Worm (Caenorhabditis elegans) whole organism, mixed stage, embryonic: Measurements from ENCODE around the gene ZK822.9.
A peak's percentile ranks its signal among the peaks of the same experiment; 100 is the strongest.

ENCODE experiments used
- M03D4.4 ChIP-seq: sonication (generic microtip); optimal IDR thresholded peaks from 2 replicates; lab custom pipeline; 2017; ENCODE audit warnings: mild to moderate bottlenecking, missing genetic modification characterization, missing compliant biosample characterization
- bed-3 ChIP-seq: fragments of 200-800 bp; sonication (Bioruptor generic); optimal IDR thresholded peaks from 3 replicates; lab custom pipeline; 2018; ENCODE audit warnings: mild to moderate bottlenecking, missing genetic modification characterization, moderate library complexity, missing compliant biosample characterization
- blmp-1 ChIP-seq: fragments of 150-350 bp; optimal IDR thresholded peaks from 2 replicates; lab custom pipeline; 2014; ENCODE audit warnings: missing biosample characterization, missing genetic modification characterization
- ceh-39 ChIP-seq: fragments of 150-350 bp; optimal IDR thresholded peaks from 2 replicates; lab custom pipeline; 2014; ENCODE audit warnings: missing biosample characterization, missing genetic modification characterization
- ceh-43 ChIP-seq: fragments of 200-800 bp; sonication (Bioruptor generic); optimal IDR thresholded peaks from 2 replicates; lab custom pipeline; 2018; ENCODE audit warnings: mild to moderate bottlenecking, missing genetic modification characterization, moderate library complexity, missing compliant biosample characterization
- ceh-83 ChIP-seq: fragments of 200-800 bp; sonication (Bioruptor generic); optimal IDR thresholded peaks from 2 replicates; lab custom pipeline; 2018; ENCODE audit warnings: mild to moderate bottlenecking, missing genetic modification characterization, missing compliant biosample characterization
- ces-1 ChIP-seq: fragments of 150-350 bp; optimal IDR thresholded peaks from 2 replicates; lab custom pipeline; 2014; ENCODE audit warnings: missing biosample characterization, missing genetic modification reagents, missing genetic modification characterization
- cnd-1 ChIP-seq: fragments of 200-800 bp; sonication (Bioruptor generic); optimal IDR thresholded peaks from 2 replicates; lab custom pipeline; 2018; ENCODE audit warnings: mild to moderate bottlenecking, missing genetic modification characterization, missing compliant biosample characterization
- drap-1 ChIP-seq: fragments of 200-800 bp; sonication (Bioruptor generic); optimal IDR thresholded peaks from 3 replicates; lab custom pipeline; 2018; ENCODE audit warnings: mild to moderate bottlenecking, missing genetic modification characterization, missing compliant biosample characterization
- elt-1 ChIP-seq: sonication (generic microtip); optimal IDR thresholded peaks from 2 replicates; lab custom pipeline; 2017; ENCODE audit warnings: missing genetic modification characterization, mild to moderate bottlenecking, missing compliant biosample characterization, antibody characterized with exemption, moderate library complexity, borderline replicate concordance; ENCODE audit not compliant: insufficient read depth
- elt-3 ChIP-seq: fragments of 150-350 bp; optimal IDR thresholded peaks from 2 replicates; lab custom pipeline; 2014; ENCODE audit warnings: missing biosample characterization, missing genetic modification characterization
- flh-1 ChIP-seq: fragments of 200-800 bp; sonication (Bioruptor generic); optimal IDR thresholded peaks from 2 replicates; lab custom pipeline; 2018; ENCODE audit warnings: mild to moderate bottlenecking, missing genetic modification characterization, moderate library complexity, missing compliant biosample characterization
- ham-2 ChIP-seq: fragments of 200-800 bp; sonication (Bioruptor generic); optimal IDR thresholded peaks from 2 replicates; lab custom pipeline; 2018; ENCODE audit warnings: mild to moderate bottlenecking, missing genetic modification characterization, missing compliant biosample characterization
- hlh-1 ChIP-seq: fragments of 150-350 bp; optimal IDR thresholded peaks from 2 replicates; lab custom pipeline; 2014; ENCODE audit warnings: missing biosample characterization, missing genetic modification reagents, missing genetic modification characterization
- lin-13 ChIP-seq: fragments of 150-350 bp; optimal IDR thresholded peaks from 2 replicates; lab custom pipeline; 2014; ENCODE audit warnings: missing biosample characterization, missing genetic modification characterization
- lin-32 ChIP-seq: fragments of 200-800 bp; sonication (Bioruptor generic); optimal IDR thresholded peaks from 2 replicates; lab custom pipeline; 2018; ENCODE audit warnings: mild to moderate bottlenecking, missing genetic modification characterization, missing compliant biosample characterization
- lsy-2 ChIP-seq: fragments of 150-350 bp; optimal IDR thresholded peaks from 2 replicates; lab custom pipeline; 2014; ENCODE audit warnings: missing biosample characterization, missing genetic modification characterization
- mab-5 ChIP-seq: fragments of 150-350 bp; optimal IDR thresholded peaks from 2 replicates; lab custom pipeline; 2014; ENCODE audit warnings: missing biosample characterization, missing genetic modification characterization
- mep-1 ChIP-seq: fragments of 150-350 bp; optimal IDR thresholded peaks from 2 replicates; lab custom pipeline; 2017; ENCODE audit warnings: missing biosample characterization, missing genetic modification reagents, missing genetic modification characterization, inconsistent platforms
- mls-2 ChIP-seq: sonication (generic microtip); optimal IDR thresholded peaks from 2 replicates; lab custom pipeline; 2016; ENCODE audit warnings: mild to moderate bottlenecking, missing genetic modification characterization, moderate library complexity, missing compliant biosample characterization
- nhr-12 ChIP-seq: fragments of 150-350 bp; optimal IDR thresholded peaks from 2 replicates; lab custom pipeline; 2014; ENCODE audit warnings: missing biosample characterization, missing genetic modification characterization
- nhr-2 ChIP-seq: fragments of 150-350 bp; optimal IDR thresholded peaks from 2 replicates; lab custom pipeline; 2014; ENCODE audit warnings: missing biosample characterization, missing genetic modification characterization
- nhr-237 ChIP-seq: fragments of 150-350 bp; optimal IDR thresholded peaks from 2 replicates; lab custom pipeline; 2014; ENCODE audit warnings: missing biosample characterization, missing genetic modification characterization
- nhr-28 ChIP-seq: fragments of 150-350 bp; optimal IDR thresholded peaks from 2 replicates; lab custom pipeline; 2014; ENCODE audit warnings: missing biosample characterization, missing genetic modification characterization
- nhr-76 ChIP-seq: sonication (generic microtip); optimal IDR thresholded peaks from 2 replicates; lab custom pipeline; 2017; ENCODE audit warnings: missing biosample characterization, missing genetic modification characterization
- pha-4 ChIP-seq: fragments of 150-350 bp; optimal IDR thresholded peaks from 2 replicates; lab custom pipeline; 2018; ENCODE audit warnings: missing biosample characterization, missing genetic modification reagents, missing genetic modification characterization
- sem-2 ChIP-seq: fragments of 200-800 bp; sonication (Bioruptor generic); optimal IDR thresholded peaks from 2 replicates; lab custom pipeline; 2018; ENCODE audit warnings: mild to moderate bottlenecking, missing genetic modification characterization, missing compliant biosample characterization
- snpc-4 ChIP-seq: fragments of 150-350 bp; optimal IDR thresholded peaks from 2 replicates; lab custom pipeline; 2014; ENCODE audit warnings: missing biosample characterization, missing genetic modification characterization
- sptf-1 ChIP-seq: sonication (generic microtip); optimal IDR thresholded peaks from 2 replicates; lab custom pipeline; 2017; ENCODE audit warnings: mild to moderate bottlenecking, missing genetic modification characterization, moderate library complexity, missing compliant biosample characterization
- tbx-8 ChIP-seq: fragments of 200-800 bp; sonication (Bioruptor generic); optimal IDR thresholded peaks from 2 replicates; lab custom pipeline; 2018; ENCODE audit warnings: mild to moderate bottlenecking, missing genetic modification characterization, moderate library complexity, missing compliant biosample characterization
- unc-120 ChIP-seq: sonication (generic microtip); optimal IDR thresholded peaks from 2 replicates; lab custom pipeline; 2017; ENCODE audit warnings: missing genetic modification characterization, missing compliant biosample characterization; ENCODE audit not compliant: poor library complexity, severe bottlenecking
- unc-39 ChIP-seq: fragments of 150-350 bp; optimal IDR thresholded peaks from 2 replicates; lab custom pipeline; 2014; ENCODE audit warnings: missing biosample characterization, missing genetic modification characterization
- unc-62 ChIP-seq: fragments of 150-350 bp; optimal IDR thresholded peaks from 2 replicates; lab custom pipeline; 2014; ENCODE audit warnings: missing biosample characterization, missing genetic modification reagents, missing genetic modification characterization
- zip-8 ChIP-seq: fragments of 150-350 bp; optimal IDR thresholded peaks from 2 replicates; lab custom pipeline; 2014; ENCODE audit warnings: missing biosample characterization, missing genetic modification characterization
- ztf-11 ChIP-seq: fragments of 150-350 bp; optimal IDR thresholded peaks from 2 replicates; lab custom pipeline; 2014; ENCODE audit warnings: missing biosample characterization, missing genetic modification characterization

The ZK822.9 gene

DNA sequence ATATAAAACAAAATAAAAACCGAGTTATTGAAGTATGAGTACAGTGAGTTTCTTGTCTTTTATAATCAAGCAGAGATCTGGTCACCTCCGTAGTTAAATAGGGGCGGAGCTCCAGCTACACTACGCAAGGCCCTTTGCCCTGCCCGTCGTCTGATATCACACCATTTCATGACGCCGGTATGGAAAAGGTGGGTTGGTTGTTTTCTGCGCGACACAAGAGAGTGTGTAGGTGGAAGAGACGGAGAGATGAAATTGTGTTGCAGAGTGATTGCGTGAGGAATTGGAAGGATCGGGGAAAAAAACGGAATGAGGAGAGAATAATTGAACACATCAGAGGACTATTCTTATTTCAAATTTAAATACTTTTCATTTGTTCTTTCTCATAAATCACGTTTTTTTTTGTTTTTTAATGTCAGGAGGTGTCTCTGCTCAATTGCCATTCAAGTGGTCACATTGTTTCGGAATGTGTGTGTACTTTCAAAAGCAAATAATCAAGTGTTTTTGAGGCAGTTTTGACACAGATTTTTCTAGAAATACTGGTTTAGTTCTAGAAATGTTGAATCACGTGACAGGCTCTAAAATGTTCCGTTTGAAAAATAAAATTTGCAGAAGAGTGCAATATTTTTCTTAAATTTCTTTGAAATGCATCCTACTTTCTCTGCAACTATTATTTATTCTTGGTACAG is at the start of gene ZK822.9:
TSS of gene ZK822.9 (plus strand) at position 180 of the 686 bp plus-strand sequence.
- TF ChIP-seq unc-39 (no peak), nhr-12 (tag; lab: Kevin White, UChicago) (no peak), bed-3 (GFP tag; lab: Kevin White, UChicago) (no peak)

DNA sequence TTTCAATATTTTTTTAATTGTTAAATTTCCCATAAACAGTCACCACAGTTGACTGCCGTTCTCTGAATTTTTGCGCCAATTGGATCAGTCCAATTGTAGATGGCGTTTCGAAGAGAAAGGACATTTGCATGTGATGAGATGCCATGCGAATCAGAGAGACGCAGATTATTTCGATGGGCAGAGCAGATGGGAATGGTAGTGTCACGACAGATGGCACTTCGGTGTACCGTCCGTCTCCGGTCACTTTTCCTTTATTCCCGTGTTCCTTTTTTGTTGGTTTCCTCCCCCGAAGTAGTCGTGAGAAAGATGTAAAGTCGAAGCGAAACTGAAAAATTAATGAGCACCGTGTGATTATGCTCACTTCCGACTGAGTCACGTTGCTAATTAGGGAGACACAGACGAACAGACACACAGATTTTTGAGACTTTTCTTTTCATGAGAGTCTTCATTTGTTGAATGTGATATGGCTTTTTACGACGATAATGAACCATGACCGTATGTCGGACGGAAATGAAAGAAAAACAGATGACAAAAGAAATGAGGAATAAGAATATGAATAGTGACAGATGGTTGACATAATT is 48.0 kb upstream of the ZK822.9 start:
- peak; percentile 92 for TF ChIP-seq cnd-1 (tag; lab: Kevin White, UChicago)
- TF ChIP-seq M03D4.4 (tag; lab: Kevin White, UChicago), result no peak
- no peak for TF ChIP-seq nhr-237 (tag; lab: Kevin White, UChicago)
- no peak for TF ChIP-seq unc-120 (tag; lab: Kevin White, UChicago)
- peak; percentile 96 for TF ChIP-seq lin-32 (GFP tag; lab: Kevin White, UChicago)
- TF ChIP-seq sptf-1 (tag; lab: Kevin White, UChicago), result peak; percentile 29
- no peak for TF ChIP-seq snpc-4
- TF ChIP-seq tbx-8, result no peak
- no peak for TF ChIP-seq ham-2
- no peak for TF ChIP-seq bed-3 (GFP tag; lab: Kevin White, UChicago)
- TF ChIP-seq nhr-76 (tag; lab: Kevin White, UChicago), result no peak
- no peak for TF ChIP-seq ztf-11 (tag; lab: Kevin White, UChicago)
- TF ChIP-seq drap-1, result no peak
- no peak for TF ChIP-seq nhr-28 (tag; lab: Kevin White, UChicago)
- TF ChIP-seq nhr-12 (tag; lab: Kevin White, UChicago), result no peak
- no peak for TF ChIP-seq pha-4
- peak; percentile 95 for TF ChIP-seq nhr-2 (tag; lab: Kevin White, UChicago)
- peak; percentile 7 for TF ChIP-seq mls-2 (tag; lab: Kevin White, UChicago)
- peak; percentile 12 for TF ChIP-seq mep-1
- TF ChIP-seq ceh-43 (GFP tag; lab: Kevin White, UChicago), result no peak
- TF ChIP-seq ceh-39 (tag; lab: Kevin White, UChicago), result no peak
- no peak for TF ChIP-seq hlh-1
- no peak for TF ChIP-seq ceh-83 (GFP tag; lab: Kevin White, UChicago)
- no peak for TF ChIP-seq lsy-2
- TF ChIP-seq unc-39, result no peak
- no peak for TF ChIP-seq mab-5
- TF ChIP-seq blmp-1 (tag; lab: Kevin White, UChicago), result no peak
- TF ChIP-seq elt-3 (tag; lab: Kevin White, UChicago), result no peak
- no peak for TF ChIP-seq zip-8
- peak; percentile 49 for TF ChIP-seq ces-1 (GFP tag; lab: Kevin White, UChicago)
- TF ChIP-seq sem-2 (GFP tag; lab: Kevin White, UChicago), result no peak
- no peak for TF ChIP-seq unc-62 (GFP tag; lab: Kevin White, UChicago)
- no peak for TF ChIP-seq lin-13 (tag; lab: Kevin White, UChicago)
- TF ChIP-seq elt-1 (tag; lab: Kevin White, UChicago), result no peak
- TF ChIP-seq flh-1 (GFP tag; lab: Kevin White, UChicago), result no peak

DNA sequence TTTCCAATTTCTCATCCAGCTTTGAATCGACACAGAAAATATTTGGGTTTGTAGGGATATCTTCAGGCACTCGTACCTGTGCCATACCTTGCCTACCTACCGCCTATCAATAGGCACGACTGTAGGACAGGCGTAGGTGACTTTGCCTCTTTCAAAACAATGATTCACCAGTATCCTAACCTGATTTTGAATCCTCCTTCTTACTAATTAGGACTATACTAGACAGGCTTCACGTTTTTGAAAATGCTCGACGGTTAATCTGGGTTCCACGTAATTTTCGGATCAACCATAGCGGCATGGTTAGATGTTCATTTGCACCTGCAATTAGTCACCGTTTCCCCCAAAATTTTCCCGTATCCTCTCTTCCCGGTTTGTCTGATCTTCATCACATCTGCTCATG is 47.3 kb upstream of the ZK822.9 start:
- TF ChIP-seq ceh-43 (GFP tag; lab: Kevin White, UChicago), result peak; percentile 41
- no peak for TF ChIP-seq ceh-83 (GFP tag; lab: Kevin White, UChicago)
- TF ChIP-seq, all 35 proteins: peak for 1

DNA sequence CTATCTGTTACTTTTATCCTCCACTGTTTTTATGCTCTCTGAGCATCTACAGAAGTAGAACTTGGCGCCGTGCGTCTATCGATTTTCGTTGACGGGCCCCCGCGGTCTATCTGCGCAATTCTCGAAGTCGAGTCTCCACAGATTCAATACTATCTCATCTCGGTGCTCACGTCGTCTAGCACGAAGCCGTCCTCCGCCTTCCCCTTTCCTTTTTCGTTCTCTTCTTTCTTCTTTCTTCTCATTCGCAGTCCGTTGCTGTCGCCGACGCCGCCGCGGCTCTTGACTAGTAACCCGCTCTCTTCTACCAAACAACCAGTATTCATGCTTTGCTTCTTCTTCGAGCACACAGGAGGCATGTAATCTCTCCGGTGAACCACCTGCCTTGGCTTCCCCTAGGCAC is 44.7 kb upstream of the ZK822.9 start:
- peak; percentile 42 for TF ChIP-seq ces-1 (GFP tag; lab: Kevin White, UChicago)
- TF ChIP-seq lin-32 (GFP tag; lab: Kevin White, UChicago), result peak; percentile 41
- peak; percentile 47 for TF ChIP-seq cnd-1 (tag; lab: Kevin White, UChicago)
- TF ChIP-seq flh-1 (GFP tag; lab: Kevin White, UChicago), result no peak
- no peak for TF ChIP-seq ham-2
- TF ChIP-seq mep-1, result peak; percentile 4
